Worm (Caenorhabditis elegans) whole organism, L4/young adult: ENCODE results near the gene his-59.

ENCODE experiments used
- dao-5 ChIP-seq: sonication (generic microtip); optimal IDR thresholded peaks from 2 replicates; lab custom pipeline; 2016; ENCODE audit warnings: missing genotype, missing genetic modification characterization, moderate library complexity, missing compliant biosample characterization
- him-1 ChIP-seq: sonication (generic microtip); optimal IDR thresholded peaks from 2 replicates; lab custom pipeline; 2016; ENCODE audit warnings: missing genotype, missing genetic modification reagents, missing genetic modification characterization, missing compliant biosample characterization

ce11 chrIV:7488457-7488783 is 371 bp downstream of the his-59 start:
- TF ChIP-seq dao-5 (tag; lab: Kevin White, UChicago) (no peak), him-1 (tag; lab: Kevin White, UChicago) (no peak)
